Fruit fly (Drosophila melanogaster) whole organism, embryonic: Measurements from ENCODE around the gene CG17349.
A peak's percentile ranks its signal among the peaks of the same experiment; 100 is the strongest.

Source experiments
- Antp ChIP-seq: fragments of 200-800 bp; sonication (Bioruptor generic); optimal IDR thresholded peaks from 3 replicates; lab custom pipeline; 2016; ENCODE audit warnings: missing biosample characterization, missing genetic modification characterization
- Awh ChIP-seq: fragments of 200-800 bp; sonication (Bioruptor generic); IDR thresholded peaks from 2 replicates; pipeline ENCODE4, ENCODE4 v1.3.6; 2022; ENCODE audit warnings: missing biosample characterization, missing genetic modification characterization
- C15 ChIP-seq: fragments of 200-800 bp; sonication (Bioruptor generic); IDR thresholded peaks from 3 replicates; pipeline ENCODE4 v1.3.6; 2022; ENCODE audit warnings: missing biosample characterization, missing genetic modification characterization
- CG10431 ChIP-seq: fragments of 200-800 bp; sonication (Bioruptor generic); optimal IDR thresholded peaks from 3 replicates; lab custom pipeline; 2018; ENCODE audit warnings: missing biosample characterization, mild to moderate bottlenecking, missing genetic modification characterization
- CG11696 ChIP-seq: fragments of 200-800 bp; sonication (Bioruptor generic); IDR thresholded peaks from 2 replicates; pipeline ENCODE4 v1.3.6; 2022; ENCODE audit warnings: missing biosample characterization, missing genetic modification characterization
- CG13775 ChIP-seq: fragments of 200-800 bp; sonication (Bioruptor generic); optimal IDR thresholded peaks from 3 replicates; lab custom pipeline; 2017; ENCODE audit warnings: missing biosample characterization, mild to moderate bottlenecking, missing genetic modification characterization
- CG1603 ChIP-seq: fragments of 200-800 bp; sonication (Bioruptor generic); optimal IDR thresholded peaks from 2 replicates; lab custom pipeline; 2019; ENCODE audit warnings: missing biosample characterization, mild to moderate bottlenecking, missing genetic modification characterization, moderate library complexity
- CG16863 ChIP-seq: fragments of 200-800 bp; sonication (Bioruptor generic); optimal IDR thresholded peaks from 3 replicates; lab custom pipeline; 2016; ENCODE audit warnings: missing biosample characterization, missing genetic modification characterization
- CG17328 ChIP-seq: fragments of 200-800 bp; sonication (Bioruptor generic); IDR thresholded peaks from 2 replicates; pipeline ENCODE4 v1.3.6; 2022; ENCODE audit warnings: missing biosample characterization, missing genetic modification characterization
- CG2712 ChIP-seq: fragments of 200-800 bp; optimal IDR thresholded peaks from 3 replicates; lab custom pipeline; 2019; ENCODE audit warnings: missing biosample characterization, mild to moderate bottlenecking, missing genetic modification characterization, moderate library complexity
- CG2889 ChIP-seq: fragments of 200-800 bp; sonication (Bioruptor generic); IDR thresholded peaks from 3 replicates; pipeline ENCODE4 v1.3.6; 2022; ENCODE audit warnings: missing biosample characterization, missing genetic modification characterization
- CG31224 ChIP-seq: fragments of 200-800 bp; sonication (Bioruptor generic); IDR thresholded peaks from 2 replicates; pipeline ENCODE4 v1.3.6; 2022; ENCODE audit warnings: missing biosample characterization, missing genetic modification characterization
- CG33557 ChIP-seq: fragments of 200-800 bp; sonication (Bioruptor generic); optimal IDR thresholded peaks from 2 replicates; lab custom pipeline; 2019; ENCODE audit warnings: missing biosample characterization, mild to moderate bottlenecking, missing genetic modification characterization, moderate library complexity
- CG34422 ChIP-seq: fragments of 200-800 bp; sonication (Bioruptor generic); IDR thresholded peaks from 3 replicates; pipeline ENCODE4 v1.3.6; 2022; ENCODE audit warnings: missing biosample characterization, missing genetic modification characterization
- CG4360 ChIP-seq: fragments of 200-800 bp; sonication (Bioruptor generic); IDR thresholded peaks from 2 replicates; pipeline ENCODE4 v1.3.6; 2022; ENCODE audit warnings: missing biosample characterization, missing genetic modification characterization
- CG4707 ChIP-seq: fragments of 200-800 bp; sonication (Bioruptor generic); optimal IDR thresholded peaks from 2 replicates; lab custom pipeline; 2018; ENCODE audit warnings: missing biosample characterization, mild to moderate bottlenecking, missing genetic modification characterization, moderate library complexity
- CG5180 ChIP-seq: fragments of 200-800 bp; sonication (Bioruptor generic); optimal IDR thresholded peaks from 3 replicates; lab custom pipeline; 2017; ENCODE audit warnings: missing biosample characterization, missing genetic modification characterization, mild to moderate bottlenecking, moderate library complexity, missing genetic modification reagents
- CG8281 ChIP-seq: fragments of 200-800 bp; sonication (Bioruptor generic); optimal IDR thresholded peaks from 2 replicates; lab custom pipeline; 2018; ENCODE audit warnings: missing biosample characterization, mild to moderate bottlenecking, missing genetic modification characterization, moderate library complexity
- CG8388 ChIP-seq: fragments of 200-800 bp; sonication (Bioruptor generic); optimal IDR thresholded peaks from 2 replicates; lab custom pipeline; 2019; ENCODE audit warnings: missing biosample characterization, mild to moderate bottlenecking, missing genetic modification characterization, moderate library complexity
- CG8944 ChIP-seq: fragments of 200-800 bp; sonication (Bioruptor generic); optimal IDR thresholded peaks from 3 replicates; lab custom pipeline; 2016; ENCODE audit warnings: missing biosample characterization, missing genetic modification characterization
- CG9932 ChIP-seq: fragments of 200-800 bp; sonication (Bioruptor generic); IDR thresholded peaks from 2 replicates; pipeline ENCODE4 v1.3.6; 2022; ENCODE audit warnings: missing biosample characterization, missing genetic modification characterization
- D19A ChIP-seq: fragments of 200-800 bp; optimal IDR thresholded peaks from 3 replicates; lab custom pipeline; 2019; ENCODE audit warnings: missing biosample characterization, mild to moderate bottlenecking, missing genetic modification characterization, moderate library complexity
- E2f1 ChIP-seq: fragments of 200-800 bp; sonication (Bioruptor generic); IDR thresholded peaks from 2 replicates; pipeline ENCODE4 v1.3.6; 2022; ENCODE audit warnings: missing biosample characterization, missing genetic modification characterization
- Ets97D ChIP-seq: fragments of 200-800 bp; sonication (Bioruptor generic); optimal IDR thresholded peaks from 3 replicates; lab custom pipeline; 2016; ENCODE audit warnings: missing biosample characterization, missing genetic modification characterization
- Fer3 ChIP-seq: fragments of 200-800 bp; sonication (Bioruptor generic); optimal IDR thresholded peaks from 2 replicates; lab custom pipeline; 2018; ENCODE audit warnings: missing biosample characterization, mild to moderate bottlenecking, missing genetic modification characterization, moderate library complexity
- H2.0 ChIP-seq: fragments of 200-800 bp; sonication (Bioruptor generic); IDR thresholded peaks from 2 replicates; pipeline ENCODE4 v1.3.6; 2022; ENCODE audit warnings: missing biosample characterization, missing genetic modification characterization
- Hr78 ChIP-seq, 2 experiments: fragments of 200-800 bp in 1 of 2; fragments of >200 bp in 1 of 2; sonication (Bioruptor generic) in 1 of 2; optimal IDR thresholded peaks; 2 replicates each; lab custom pipeline; 2017 to 2019; ENCODE audit warnings: missing biosample characterization in 2 of 2, missing genetic modification characterization in 2 of 2, mild to moderate bottlenecking in 1 of 2, moderate library complexity in 1 of 2
- Lhr ChIP-seq: fragments of 200-800 bp; sonication (Bioruptor generic); optimal IDR thresholded peaks from 3 replicates; lab custom pipeline; 2017; ENCODE audit warnings: mild to moderate bottlenecking, missing biosample characterization, missing genetic modification reagents, missing genetic modification characterization
- Oaz ChIP-seq: fragments of 200-800 bp; sonication (Bioruptor generic); IDR thresholded peaks from 2 replicates; pipeline ENCODE4 v1.3.6; 2022; ENCODE audit warnings: missing biosample characterization, missing genetic modification characterization
- Sin3A ChIP-seq: fragments of >200 bp; optimal IDR thresholded peaks from 2 replicates; lab custom pipeline; 2018
- Trl ChIP-seq, 3 experiments: fragments of >200 bp in 2 of 3; fragments of 200-800 bp in 1 of 3; sonication (Bioruptor generic) in 1 of 3; optimal IDR thresholded peaks; 2 replicates in 1 of 3; 3 replicates in 2 of 3; lab custom pipeline; 2016 to 2017; ENCODE audit warnings: missing biosample characterization in 1 of 3, missing genetic modification characterization in 1 of 3
- abd-A ChIP-seq: fragments of 200-800 bp; sonication (Bioruptor generic); optimal IDR thresholded peaks from 3 replicates; lab custom pipeline; 2019; ENCODE audit warnings: missing biosample characterization, mild to moderate bottlenecking, missing genetic modification characterization, moderate library complexity
- al ChIP-seq: fragments of 200-800 bp; sonication (Bioruptor generic); IDR thresholded peaks from 2 replicates; pipeline ENCODE4 v1.3.6; 2022; ENCODE audit warnings: missing biosample characterization, missing genetic modification characterization
- ato ChIP-seq: fragments of 200-800 bp; sonication (Bioruptor generic); IDR thresholded peaks from 2 replicates; pipeline ENCODE4 v1.3.6; 2022; ENCODE audit warnings: missing biosample characterization, missing genetic modification characterization; ENCODE audit not compliant: partially characterized antibody
- crol ChIP-seq: fragments of 200-800 bp; sonication (Bioruptor generic); IDR thresholded peaks from 2 replicates; pipeline ENCODE4 v1.3.6; 2022; ENCODE audit warnings: missing biosample characterization, missing genetic modification characterization
- crp ChIP-seq, 2 experiments: fragments of 200-800 bp; sonication (Bioruptor generic); optimal IDR thresholded peaks; 2 replicates in 1 of 2; 3 replicates in 1 of 2; lab custom pipeline; 2017; ENCODE audit warnings: missing biosample characterization in 2 of 2, missing genetic modification characterization in 2 of 2, mild to moderate bottlenecking in 1 of 2, moderate library complexity in 1 of 2
- disco-r ChIP-seq: fragments of 200-800 bp; sonication (Bioruptor generic); optimal IDR thresholded peaks from 2 replicates; lab custom pipeline; 2016; ENCODE audit warnings: missing biosample characterization, missing genetic modification characterization
- dm ChIP-seq: fragments of 200-800 bp; sonication (Bioruptor generic); optimal IDR thresholded peaks from 3 replicates; lab custom pipeline; 2016; ENCODE audit warnings: missing biosample characterization, missing genetic modification characterization
- gem ChIP-seq: fragments of 200-800 bp; sonication (Bioruptor generic); optimal IDR thresholded peaks from 2 replicates; lab custom pipeline; 2019; ENCODE audit warnings: missing biosample characterization, mild to moderate bottlenecking, missing genetic modification characterization, moderate library complexity
- kay ChIP-seq: fragments of 200-800 bp; sonication (Bioruptor generic); optimal IDR thresholded peaks from 2 replicates; lab custom pipeline; 2016; ENCODE audit warnings: missing biosample characterization, missing genetic modification characterization
- lmd ChIP-seq: fragments of 200-800 bp; sonication (Bioruptor generic); IDR thresholded peaks from 2 replicates; pipeline ENCODE4 v1.3.6; 2022; ENCODE audit warnings: missing biosample characterization, missing genetic modification characterization
- odd ChIP-seq: fragments of 200-800 bp; sonication (Bioruptor generic); optimal IDR thresholded peaks from 2 replicates; lab custom pipeline; 2017; ENCODE audit warnings: missing biosample characterization, mild to moderate bottlenecking, missing genetic modification characterization
- scrt ChIP-seq: fragments of 200-800 bp; sonication (Bioruptor generic); optimal IDR thresholded peaks from 2 replicates; lab custom pipeline; 2018; ENCODE audit warnings: missing biosample characterization, mild to moderate bottlenecking, missing genetic modification characterization, moderate library complexity
- stwl ChIP-seq: fragments of 200-800 bp; sonication (Bioruptor generic); optimal IDR thresholded peaks from 3 replicates; lab custom pipeline; 2018; ENCODE audit warnings: missing biosample characterization, mild to moderate bottlenecking, missing genetic modification characterization, moderate library complexity
- sug ChIP-seq: fragments of 200-800 bp; optimal IDR thresholded peaks from 2 replicates; lab custom pipeline; 2019; ENCODE audit warnings: missing biosample characterization, mild to moderate bottlenecking, missing genetic modification characterization, moderate library complexity
- tgo ChIP-seq: fragments of 200-800 bp; sonication (Bioruptor generic); IDR thresholded peaks from 3 replicates; pipeline ENCODE4 v1.3.6; 2022; ENCODE audit warnings: missing biosample characterization, missing genetic modification characterization
- tin ChIP-seq: fragments of 200-800 bp; sonication (Bioruptor generic); optimal IDR thresholded peaks from 3 replicates; lab custom pipeline; 2016; ENCODE audit warnings: missing biosample characterization, missing genetic modification characterization
- vnd ChIP-seq: fragments of 200-800 bp; sonication (Bioruptor generic); IDR thresholded peaks from 3 replicates; pipeline ENCODE4 v1.3.6; 2022; ENCODE audit warnings: missing biosample characterization, missing genetic modification characterization; ENCODE audit not compliant: partially characterized antibody

CG17349 gene

dm6 chr2L:19398317-19399234 lies 28.3 kb downstream of the CG17349 start, which contains the start of gene CG17544 (continued):
- TF ChIP-seq CG16863 (no peak), CG33557 (GFP tag; lab: Kevin White, UChicago) (peak; percentile 83), Hr78 (GFP tag; optimal IDR thresholded peaks at IDR 0.05; lab: Kevin White, UChicago) (peak in 1 of 2 experiments; percentile 96), gem (tag; lab: Kevin White, UChicago) (peak; percentile 90), tgo (GFP tag; lab: Robert Waterston, UW) (peak; percentile 63), CG8388 (GFP tag; lab: Kevin White, UChicago) (peak; percentile 68), al (GFP tag; lab: Robert Waterston, UW) (peak; percentile 16; the same call in 1 of the 2 replicates), abd-A (tag; lab: Kevin White, UChicago) (peak; percentile 97), lmd (GFP tag; lab: Robert Waterston, UW) (peak; percentile 51; the same call in 1 of the 2 replicates), D19A (tag; lab: Kevin White, UChicago) (peak; percentile 71), CG8281 (peak; percentile 61), Trl (optimal IDR thresholded peaks at IDR 0.05; lab: Kevin White, UChicago) (peak; percentile 67 to 71), Trl (GFP tag; optimal IDR thresholded peaks at IDR 0.05; lab: Kevin White, UChicago) (peak; percentile 14), CG4707 (GFP tag; lab: Kevin White, UChicago) (no peak), dm (GFP tag; lab: Kevin White, UChicago) (no peak), sug (tag; lab: Kevin White, UChicago) (peak; percentile 81), CG34422 (GFP tag; lab: Robert Waterston, UW) (peak; percentile 99), crp (GFP tag; optimal IDR thresholded peaks at IDR 0.05; lab: Kevin White, UChicago) (peak in 1 of 2 experiments; percentile 34), CG9932 (peak; percentile 78), CG2889 (peak; percentile 35; the same call in 1 of the 3 replicates), CG31224 (GFP tag; lab: Robert Waterston, UW) (peak; percentile 46; the same call in 1 of the 2 replicates), kay (peak; percentile 54), CG13775 (peak; percentile 89), vnd (GFP tag; lab: Robert Waterston, UW) (no peak), Antp (GFP tag; lab: Kevin White, UChicago) (peak; percentile 57), CG5180 (GFP tag; lab: Kevin White, UChicago) (peak; percentile 30), tin (GFP tag; lab: Kevin White, UChicago) (peak; percentile 49), CG1603 (peak; percentile 13), Sin3A (no peak), scrt (GFP tag; lab: Kevin White, UChicago) (peak; percentile 88), H2.0 (GFP tag; lab: Robert Waterston, UW) (peak; percentile 54), C15 (no peak), CG17328 (GFP tag; lab: Robert Waterston, UW) (no peak), E2f1 (GFP tag; lab: Robert Waterston, UW) (0 out of 2 replicates have a peak, but pooled peaks have one; percentile 30), CG4360 (GFP tag; lab: Robert Waterston, UW) (peak; percentile 30; the same call in 1 of the 2 replicates), odd (GFP tag; lab: Kevin White, UChicago) (peak; percentile 76), CG2712 (tag; lab: Kevin White, UChicago) (peak; percentile 89), Fer3 (tag; lab: Kevin White, UChicago) (peak; percentile 68), Oaz (GFP tag; lab: Robert Waterston, UW) (no peak), Awh (no peak), CG8944 (GFP tag; lab: Kevin White, UChicago) (peak; percentile 33), crol (GFP tag; lab: Robert Waterston, UW) (peak; percentile 99), ato (no peak), CG11696 (GFP tag; lab: Robert Waterston, UW) (no peak), stwl (tag; lab: Kevin White, UChicago) (no peak), Ets97D (GFP tag; lab: Kevin White, UChicago) (no peak), Lhr (GFP tag; lab: Kevin White, UChicago) (peak; percentile 8), CG10431 (GFP tag; lab: Kevin White, UChicago) (peak; percentile 1), disco-r (GFP tag; lab: Kevin White, UChicago) (no peak)
